Worm (Caenorhabditis elegans): ENCODE data around the gene str-5.

- TF ChIP-seq snpc-4 (tag; optimal IDR thresholded peaks at IDR 0.05) (no peak), lsy-2 (tag; optimal IDR thresholded peaks at IDR 0.05) (no peak), lin-13 (GFP tag; optimal IDR thresholded peaks at IDR 0.05) (no peak)
These were observed 11.2 kb upstream of the str-5 start, which contains the start of gene str-18 for ce11 chrV:15741851-15742250.

Data from whole organism, L2 larva.